Worm (Caenorhabditis elegans) whole organism, young adult: ENCODE results near the gene F57C7.4.

Experiments used
- chd-7 ChIP-seq: sonication (generic microtip); optimal IDR thresholded peaks from 2 replicates; lab custom pipeline; 2016; ENCODE audit warnings: mild to moderate bottlenecking, missing genetic modification characterization, moderate library complexity, missing compliant biosample characterization
- lag-1 ChIP-seq: fragments of 200-800 bp; sonication (Bioruptor generic); IDR thresholded peaks from 2 replicates; pipeline ENCODE4 v1.3.6; 2022; ENCODE audit warnings: missing genetic modification reagents, missing genetic modification characterization, missing compliant biosample characterization

ce11 chrX:10630059-10630791, 40.9 kb upstream of the F57C7.4 start:
- TF ChIP-seq lag-1 (GFP tag; lab: Robert Waterston, UW) (no peak), chd-7 (no peak)
